Worm (Caenorhabditis elegans) whole organism, midembryonic: Measurements from ENCODE around the gene marc-2.
A peak's percentile ranks its signal among the peaks of the same experiment; 100 is the strongest.

ENCODE experiments used
- T22C8.4 ChIP-seq: fragments of 200-800 bp; sonication (Bioruptor generic); IDR thresholded peaks from 2 replicates; pipeline ENCODE4 v1.3.6; 2022; ENCODE audit warnings: missing genetic modification characterization, missing compliant biosample characterization
- cog-1 ChIP-seq: sonication (generic microtip); optimal IDR thresholded peaks from 2 replicates; lab custom pipeline; 2016; ENCODE audit warnings: missing genetic modification characterization, missing compliant biosample characterization
- flt-1 ChIP-seq: fragments of 200-800 bp; sonication (Bioruptor generic); IDR thresholded peaks from 2 replicates; pipeline ENCODE4 v1.3.6; 2022; ENCODE audit warnings: missing genetic modification characterization, missing compliant biosample characterization
- klf-2 ChIP-seq: fragments of 200-800 bp; sonication (Bioruptor generic); conservative IDR thresholded peaks from 2 replicates; pipeline ENCODE4 v1.3.6; 2022; ENCODE audit warnings: missing genetic modification reagents, missing genetic modification characterization, missing compliant biosample characterization
- med-1 ChIP-seq: sonication (generic microtip); optimal IDR thresholded peaks from 2 replicates; lab custom pipeline; 2017; ENCODE audit warnings: missing genetic modification characterization, mild to moderate bottlenecking, missing compliant biosample characterization, antibody characterized with exemption, missing genetic modification reagents; ENCODE audit not compliant: insufficient read depth
- ref-1 ChIP-seq: fragments of 200-800 bp; sonication (Bioruptor generic); conservative IDR thresholded peaks from 2 replicates; pipeline ENCODE4 v1.3.6; 2022; ENCODE audit warnings: missing genetic modification reagents, missing genetic modification characterization, missing compliant biosample characterization
- ztf-23 ChIP-seq: fragments of 200-800 bp; sonication (Bioruptor generic); IDR thresholded peaks from 2 replicates; pipeline ENCODE4 v1.3.6; 2022; ENCODE audit warnings: missing genetic modification reagents, missing genetic modification characterization, missing compliant biosample characterization
- ztf-29 ChIP-seq: fragments of 200-800 bp; sonication (Bioruptor generic); IDR thresholded peaks from 2 replicates; pipeline ENCODE4 v1.3.6; 2022; ENCODE audit warnings: missing genetic modification reagents, missing genetic modification characterization, missing compliant biosample characterization

ce11 chrII:10658576-10659256, 2.1 kb downstream of the marc-2 start, which contains the start of the genes snu-13 and rsp-7:
- no peak for TF ChIP-seq ztf-23 (GFP tag; lab: Robert Waterston, UW)
- no peak for TF ChIP-seq klf-2 (GFP tag; lab: Robert Waterston, UW)
- no peak for TF ChIP-seq T22C8.4
- TF ChIP-seq med-1 (GFP tag; lab: Kevin White, UChicago): no peak
- no peak for TF ChIP-seq flt-1 (GFP tag; lab: Robert Waterston, UW)
- peak; percentile 45 for TF ChIP-seq cog-1 (tag; lab: Kevin White, UChicago)
- TF ChIP-seq ztf-29 (GFP tag; lab: Robert Waterston, UW): no peak
- no peak for TF ChIP-seq ref-1
